Worm (Caenorhabditis elegans): ENCODE data around the gene hpo-28.

The hpo-28 gene

ce11 chrIII:5709224-5709623, at the start of gene hpo-28:
Gene hpo-28, minus strand, starts transcription at chrIII:5709324.
- no peak for TF ChIP-seq unc-62 (GFP tag; optimal IDR thresholded peaks at IDR 0.05)

- no peak for TF ChIP-seq unc-62 (GFP tag; optimal IDR thresholded peaks at IDR 0.05)
These were observed 49.5 kb upstream of the hpo-28 start for ce11 chrIII:5758519-5759099.

ce11 chrIII:5757492-5758045, 48.4 kb upstream of the hpo-28 start:
- no peak for TF ChIP-seq unc-62 (GFP tag; optimal IDR thresholded peaks at IDR 0.05)

- no peak for TF ChIP-seq unc-62 (GFP tag; optimal IDR thresholded peaks at IDR 0.05)
These were observed 46.1 kb upstream of the hpo-28 start, which contains the start of gene ida-1 for ce11 chrIII:5755204-5755603. Gene ida-1, plus strand, starts transcription at chrIII:5755539.

ce11 chrIII:5750503-5750902, 41.4 kb upstream of the hpo-28 start:
- no peak for TF ChIP-seq unc-62 (GFP tag; optimal IDR thresholded peaks at IDR 0.05)

ce11 chrIII:5748360-5748759, 39.2 kb upstream of the hpo-28 start:
- no peak for TF ChIP-seq unc-62 (GFP tag; optimal IDR thresholded peaks at IDR 0.05)

ce11 chrIII:5747185-5747584, 38.1 kb upstream of the hpo-28 start, which contains the start of gene B0244.4:
Gene B0244.4, plus strand, starts transcription at chrIII:5747485.
- TF ChIP-seq unc-62 (GFP tag; optimal IDR thresholded peaks at IDR 0.05) = no peak

ce11 chrIII:5744579-5744978, 35.5 kb upstream of the hpo-28 start, which contains the start of gene B0244.5:
Gene B0244.5, plus strand, starts transcription at chrIII:5744879.
- TF ChIP-seq unc-62 (GFP tag; optimal IDR thresholded peaks at IDR 0.05) = no peak

- no peak for TF ChIP-seq unc-62 (GFP tag; optimal IDR thresholded peaks at IDR 0.05)
These were observed 34.0 kb upstream of the hpo-28 start, which contains the start of gene B0244.15 for ce11 chrIII:5743084-5743483. Gene B0244.15, plus strand, starts transcription at chrIII:5743384.

- TF ChIP-seq unc-62 (GFP tag; optimal IDR thresholded peaks at IDR 0.05) = no peak
These were observed 31.5 kb upstream of the hpo-28 start, which contains the start of gene B0244.16 for ce11 chrIII:5740666-5741065. Gene B0244.16, plus strand, starts transcription at chrIII:5740966.

- TF ChIP-seq unc-62 (GFP tag; optimal IDR thresholded peaks at IDR 0.05) = no peak
These were observed 28.6 kb upstream of the hpo-28 start, which contains the start of gene B0244.6 for ce11 chrIII:5737708-5738107. Gene B0244.6, plus strand, starts transcription at chrIII:5738008.

ce11 chrIII:5734905-5735304, 25.8 kb upstream of the hpo-28 start, which contains the start of gene B0244.10:
Gene B0244.10, plus strand, starts transcription at chrIII:5735158.
- no peak for TF ChIP-seq unc-62 (GFP tag; optimal IDR thresholded peaks at IDR 0.05)

ce11 chrIII:5734328-5734727, 25.2 kb upstream of the hpo-28 start:
- TF ChIP-seq unc-62 (GFP tag; optimal IDR thresholded peaks at IDR 0.05) = no peak

ce11 chrIII:5732925-5733324, 23.8 kb upstream of the hpo-28 start, which contains the start of gene B0244.17:
Gene B0244.17, plus strand, starts transcription at chrIII:5733225.
- no peak for TF ChIP-seq unc-62 (GFP tag; optimal IDR thresholded peaks at IDR 0.05)

ce11 chrIII:5730980-5731636, 22.0 kb upstream of the hpo-28 start, which contains the start of the genes B0244.9 and B0244.7:
Gene B0244.9, minus strand, starts transcription at chrIII:5731030.
Gene B0244.7, plus strand, starts transcription at chrIII:5731501.
- TF ChIP-seq unc-62 (GFP tag; optimal IDR thresholded peaks at IDR 0.05) = no peak

ce11 chrIII:5730041-5730440, 20.9 kb upstream of the hpo-28 start:
- no peak for TF ChIP-seq unc-62 (GFP tag; optimal IDR thresholded peaks at IDR 0.05)
